Fruit fly (Drosophila melanogaster) whole organism, embryonic: ENCODE results near the gene CG13062.

Experiments used
- Abd-B ChIP-seq: fragments of 200-800 bp; sonication (Bioruptor generic); optimal IDR thresholded peaks from 2 replicates; lab custom pipeline; 2018; ENCODE audit warnings: missing biosample characterization, mild to moderate bottlenecking, missing genetic modification characterization, moderate library complexity
- Ada2b ChIP-seq: fragments of 200-800 bp; sonication (Bioruptor generic); IDR thresholded peaks from 2 replicates; pipeline ENCODE4 v1.3.6; 2022; ENCODE audit warnings: missing biosample characterization, missing genetic modification characterization
- Blimp-1 ChIP-seq: fragments of 200-800 bp; sonication (Bioruptor generic); optimal IDR thresholded peaks from 3 replicates; lab custom pipeline; 2018; ENCODE audit warnings: missing biosample characterization, missing genetic modification characterization, mild to moderate bottlenecking, moderate library complexity, missing genetic modification reagents
- CG11085 ChIP-seq: fragments of 200-800 bp; sonication (Bioruptor generic); IDR thresholded peaks from 2 replicates; pipeline ENCODE4 v1.3.6; 2022; ENCODE audit warnings: missing biosample characterization, missing genetic modification characterization
- CG11093 ChIP-seq: fragments of 200-800 bp; sonication (Bioruptor generic); IDR thresholded peaks from 3 replicates; pipeline ENCODE4 v1.3.6; 2022; ENCODE audit warnings: missing biosample characterization, missing genetic modification characterization
- CG11398 ChIP-seq: fragments of 200-800 bp; sonication (Bioruptor generic); optimal IDR thresholded peaks from 2 replicates; lab custom pipeline; 2016; ENCODE audit warnings: missing biosample characterization, missing genetic modification characterization
- CG12071 ChIP-seq: fragments of 200-800 bp; sonication (Bioruptor generic); optimal IDR thresholded peaks from 3 replicates; lab custom pipeline; 2018; ENCODE audit warnings: missing biosample characterization, mild to moderate bottlenecking, missing genetic modification characterization
- CG14965 ChIP-seq: fragments of 200-800 bp; sonication (Bioruptor generic); optimal IDR thresholded peaks from 2 replicates; lab custom pipeline; 2016; ENCODE audit warnings: missing biosample characterization, missing genetic modification characterization, borderline replicate concordance
- CG15011 ChIP-seq: fragments of 200-800 bp; sonication (Bioruptor generic); optimal IDR thresholded peaks from 3 replicates; lab custom pipeline; 2018; ENCODE audit warnings: missing biosample characterization, mild to moderate bottlenecking, missing genetic modification characterization
- CG16813 ChIP-seq: fragments of 200-800 bp; sonication (Bioruptor generic); IDR thresholded peaks from 3 replicates; pipeline ENCODE4 v1.3.6; 2022; ENCODE audit warnings: missing biosample characterization, missing genetic modification characterization; ENCODE audit not compliant: partially characterized antibody
- CG30020 ChIP-seq: fragments of 200-800 bp; optimal IDR thresholded peaks from 2 replicates; lab custom pipeline; 2019; ENCODE audit warnings: missing biosample characterization, mild to moderate bottlenecking, missing genetic modification characterization, moderate library complexity
- CG3163 ChIP-seq: fragments of 200-800 bp; sonication (Bioruptor generic); optimal IDR thresholded peaks from 3 replicates; lab custom pipeline; 2016; ENCODE audit warnings: missing biosample characterization, missing genetic modification characterization
- CG6254 ChIP-seq: fragments of 200-800 bp; sonication (Bioruptor generic); optimal IDR thresholded peaks from 3 replicates; lab custom pipeline; 2017; ENCODE audit warnings: mild to moderate bottlenecking, missing biosample characterization, missing genetic modification reagents, missing genetic modification characterization
- CG7271 ChIP-seq: fragments of 200-800 bp; sonication (Bioruptor generic); optimal IDR thresholded peaks from 2 replicates; lab custom pipeline; 2018; ENCODE audit warnings: missing biosample characterization, mild to moderate bottlenecking, missing genetic modification characterization, moderate library complexity
- CG7372 ChIP-seq: fragments of 200-800 bp; sonication (Bioruptor generic); IDR thresholded peaks from 2 replicates; pipeline ENCODE4 v1.3.6; 2022; ENCODE audit warnings: missing biosample characterization, missing genetic modification characterization
- CG8765 ChIP-seq: fragments of 200-800 bp; sonication (Bioruptor generic); IDR thresholded peaks from 2 replicates; pipeline ENCODE4 v1.3.6; 2022; ENCODE audit warnings: missing biosample characterization, missing genetic modification characterization
- Dip2 ChIP-seq: fragments of 200-800 bp; sonication (Bioruptor generic); IDR thresholded peaks from 2 replicates; pipeline ENCODE4 v1.3.6; 2022; ENCODE audit warnings: missing biosample characterization, missing genetic modification characterization
- Dll ChIP-seq: fragments of 200-800 bp; sonication (Bioruptor generic); IDR thresholded peaks from 4 replicates; pipeline ENCODE4 v1.3.6; 2022; ENCODE audit warnings: missing biosample characterization, missing genetic modification characterization; ENCODE audit not compliant: partially characterized antibody
- E2f1 ChIP-seq: fragments of 200-800 bp; sonication (Bioruptor generic); IDR thresholded peaks from 2 replicates; pipeline ENCODE4 v1.3.6; 2022; ENCODE audit warnings: missing biosample characterization, missing genetic modification characterization
- E2f2 ChIP-seq: fragments of 200-800 bp; sonication (Bioruptor generic); IDR thresholded peaks from 2 replicates; pipeline ENCODE4 v1.3.6; 2022; ENCODE audit warnings: missing biosample characterization, missing genetic modification characterization
- GATAe ChIP-seq: fragments of 200-800 bp; sonication (Bioruptor generic); conservative IDR thresholded peaks from 2 replicates; pipeline ENCODE4 v1.3.6; 2022; ENCODE audit warnings: missing biosample characterization, missing genetic modification characterization
- Gsc ChIP-seq: fragments of 200-800 bp; sonication (Bioruptor generic); IDR thresholded peaks from 2 replicates; pipeline ENCODE4 v1.3.6; 2022; ENCODE audit warnings: missing biosample characterization, missing genetic modification characterization
- HLH4C ChIP-seq: fragments of 200-800 bp; sonication (Bioruptor generic); IDR thresholded peaks from 3 replicates; pipeline ENCODE4 v1.3.6; 2022; ENCODE audit warnings: missing biosample characterization, missing genetic modification characterization; ENCODE audit not compliant: partially characterized antibody
- Nf-YC ChIP-seq: fragments of 200-800 bp; optimal IDR thresholded peaks from 3 replicates; lab custom pipeline; 2019; ENCODE audit warnings: missing biosample characterization, mild to moderate bottlenecking, missing genetic modification characterization, moderate library complexity
- Scr ChIP-seq: fragments of 200-800 bp; sonication (Bioruptor generic); IDR thresholded peaks from 2 replicates; pipeline ENCODE4 v1.3.6; 2022; ENCODE audit warnings: missing biosample characterization, missing genetic modification characterization; ENCODE audit not compliant: partially characterized antibody
- Side ChIP-seq: fragments of 200-800 bp; sonication (Bioruptor generic); optimal IDR thresholded peaks from 2 replicates; lab custom pipeline; 2016; ENCODE audit warnings: missing biosample characterization, missing genetic modification characterization
- Taf1 ChIP-seq: fragments of 200-800 bp; sonication (Bioruptor generic); IDR thresholded peaks from 2 replicates; pipeline ENCODE4 v1.3.6; 2022; ENCODE audit warnings: missing biosample characterization, missing genetic modification characterization
- Xrp1 ChIP-seq: fragments of 200-800 bp; sonication (Bioruptor generic); IDR thresholded peaks from 2 replicates; pipeline ENCODE4 v1.3.6; 2022; ENCODE audit warnings: missing biosample characterization, missing genetic modification characterization
- ab ChIP-seq: fragments of 200-800 bp; sonication (Bioruptor generic); optimal IDR thresholded peaks from 2 replicates; lab custom pipeline; 2016; ENCODE audit warnings: missing biosample characterization, missing genetic modification characterization
- abd-A ChIP-seq: fragments of 200-800 bp; sonication (Bioruptor generic); optimal IDR thresholded peaks from 3 replicates; lab custom pipeline; 2019; ENCODE audit warnings: missing biosample characterization, mild to moderate bottlenecking, missing genetic modification characterization, moderate library complexity
- chm ChIP-seq: fragments of 200-800 bp; sonication (Bioruptor generic); IDR thresholded peaks from 2 replicates; pipeline ENCODE4 v1.3.6; 2022; ENCODE audit warnings: missing biosample characterization, missing genetic modification characterization
- crol ChIP-seq: fragments of 200-800 bp; sonication (Bioruptor generic); IDR thresholded peaks from 2 replicates; pipeline ENCODE4 v1.3.6; 2022; ENCODE audit warnings: missing biosample characterization, missing genetic modification characterization
- ems ChIP-seq: fragments of 200-800 bp; sonication (Bioruptor generic); optimal IDR thresholded peaks from 3 replicates; lab custom pipeline; 2016; ENCODE audit warnings: missing biosample characterization, missing genetic modification characterization
- esg ChIP-seq: fragments of 200-800 bp; sonication (Bioruptor generic); conservative IDR thresholded peaks from 2 replicates; pipeline ENCODE4 v1.3.6; 2022; ENCODE audit warnings: missing biosample characterization, missing genetic modification characterization
- fd102C ChIP-seq: fragments of 200-800 bp; sonication (Bioruptor generic); optimal IDR thresholded peaks from 2 replicates; lab custom pipeline; 2018; ENCODE audit warnings: missing biosample characterization, mild to moderate bottlenecking, missing genetic modification characterization, moderate library complexity
- gfzf ChIP-seq: fragments of 200-800 bp; sonication (Bioruptor generic); optimal IDR thresholded peaks from 2 replicates; lab custom pipeline; 2016; ENCODE audit warnings: missing biosample characterization, mild to moderate bottlenecking, missing genetic modification characterization, moderate library complexity
- hb ChIP-seq: fragments of 200-800 bp; sonication (Bioruptor generic); IDR thresholded peaks from 3 replicates; pipeline ENCODE4 v1.3.6; 2022; ENCODE audit warnings: missing biosample characterization, missing genetic modification characterization; ENCODE audit not compliant: partially characterized antibody
- hbn ChIP-seq: fragments of 200-800 bp; sonication (Bioruptor generic); IDR thresholded peaks from 2 replicates; pipeline ENCODE4 v1.3.6; 2022; ENCODE audit warnings: missing biosample characterization, missing genetic modification characterization; ENCODE audit not compliant: partially characterized antibody
- her ChIP-seq: fragments of 200-800 bp; sonication (Bioruptor generic); optimal IDR thresholded peaks from 2 replicates; lab custom pipeline; 2016; ENCODE audit warnings: missing biosample characterization, missing genetic modification characterization
- mirr ChIP-seq: fragments of 200-800 bp; sonication (Bioruptor generic); optimal IDR thresholded peaks from 3 replicates; lab custom pipeline; 2018; ENCODE audit warnings: missing biosample characterization, mild to moderate bottlenecking, missing genetic modification characterization
- onecut ChIP-seq: fragments of 200-800 bp; sonication (Bioruptor generic); IDR thresholded peaks from 2 replicates; pipeline ENCODE4 v1.3.6; 2022; ENCODE audit warnings: missing biosample characterization, missing genetic modification characterization
- p53 ChIP-seq: fragments of 200-800 bp; sonication (Bioruptor generic); optimal IDR thresholded peaks from 2 replicates; lab custom pipeline; 2016; ENCODE audit warnings: missing biosample characterization, missing genetic modification characterization
- pan ChIP-seq, 4 experiments: fragments of >200 bp in 3 of 4; fragments of 200-800 bp in 1 of 4; sonication (Bioruptor generic) in 1 of 4; optimal IDR thresholded peaks in 3 of 4; IDR thresholded peaks in 1 of 4; 2 replicates each; pipeline versions ENCODE4 v1.3.6 to Lab custom; 2017 to 2022; ENCODE audit warnings: missing biosample characterization in 2 of 4, missing genetic modification characterization in 2 of 4, mixed read lengths in 1 of 4
- peb ChIP-seq: fragments of 200-800 bp; sonication (Bioruptor generic); IDR thresholded peaks from 2 replicates; pipeline ENCODE4 v1.3.6; 2022; ENCODE audit warnings: missing biosample characterization, missing genetic modification characterization
- salm ChIP-seq: fragments of 200-800 bp; sonication (Bioruptor generic); optimal IDR thresholded peaks from 2 replicates; lab custom pipeline; 2018; ENCODE audit warnings: missing biosample characterization, mild to moderate bottlenecking, missing genetic modification characterization
- schlank ChIP-seq: fragments of 200-800 bp; sonication (Bioruptor generic); optimal IDR thresholded peaks from 2 replicates; lab custom pipeline; 2018; ENCODE audit warnings: missing biosample characterization, mild to moderate bottlenecking, missing genetic modification characterization
- stwl ChIP-seq: fragments of 200-800 bp; sonication (Bioruptor generic); optimal IDR thresholded peaks from 3 replicates; lab custom pipeline; 2018; ENCODE audit warnings: missing biosample characterization, mild to moderate bottlenecking, missing genetic modification characterization, moderate library complexity
- twi ChIP-seq: fragments of 200-800 bp; optimal IDR thresholded peaks from 2 replicates; lab custom pipeline; 2019; ENCODE audit warnings: missing biosample characterization, mild to moderate bottlenecking, missing genetic modification characterization, moderate library complexity
- z ChIP-seq: fragments of 200-800 bp; sonication (Bioruptor generic); IDR thresholded peaks from 3 replicates; pipeline ENCODE4 v1.3.6; 2022; ENCODE audit warnings: missing biosample characterization, missing genetic modification characterization
- zfh1 ChIP-seq: fragments of 200-800 bp; sonication (Bioruptor generic); IDR thresholded peaks from 3 replicates; pipeline ENCODE4 v1.3.6; 2022; ENCODE audit warnings: missing biosample characterization, missing genetic modification characterization

The CG13062 gene

dm6 chr3L:16328207-16328891, 14.3 kb downstream of the CG13062 start, which contains the start of gene CG13058:
Gene CG13058, plus strand, starts transcription at chr3L:16328841.
- TF ChIP-seq Ada2b (GFP tag; lab: Robert Waterston, UW) (peak; percentile 90), E2f2 (GFP tag; lab: Robert Waterston, UW) (peak; percentile 56), CG16813 (no peak), abd-A (tag; lab: Kevin White, UChicago) (no peak), Abd-B (GFP tag; lab: Kevin White, UChicago) (peak; percentile 18), salm (tag; lab: Kevin White, UChicago) (no peak), ab (no peak), CG6254 (GFP tag; lab: Kevin White, UChicago) (no peak), peb (GFP tag; lab: Robert Waterston, UW) (no peak), zfh1 (no peak), esg (GFP tag; lab: Robert Waterston, UW) (peak; percentile 81), CG11093 (GFP tag; lab: Robert Waterston, UW) (no peak), CG7271 (tag; lab: Kevin White, UChicago) (no peak), Scr (GFP tag; lab: Robert Waterston, UW) (no peak), CG14965 (GFP tag; lab: Kevin White, UChicago) (no peak), hbn (GFP tag; lab: Robert Waterston, UW) (no peak), her (peak; percentile 2), onecut (GFP tag; lab: Robert Waterston, UW) (peak; percentile 30; the same call in 1 of the 2 replicates), Dll (GFP tag; lab: Robert Waterston, UW) (no peak), CG12071 (GFP tag; lab: Kevin White, UChicago) (peak; percentile 56), CG11398 (GFP tag; lab: Kevin White, UChicago) (peak; percentile 30), hb (GFP tag; lab: Robert Waterston, UW) (no peak), CG30020 (tag; lab: Kevin White, UChicago) (no peak), ems (GFP tag; lab: Kevin White, UChicago) (no peak), GATAe (no peak), Dip2 (GFP tag; lab: Robert Waterston, UW) (no peak), mirr (GFP tag; lab: Kevin White, UChicago) (no peak), chm (GFP tag; lab: Robert Waterston, UW) (no peak; the same call in 1 of the 2 replicates), crol (GFP tag; lab: Robert Waterston, UW) (peak; percentile 69), CG7372 (no peak), twi (tag; lab: Kevin White, UChicago) (no peak), HLH4C (GFP tag; lab: Robert Waterston, UW) (no peak), schlank (tag; lab: Kevin White, UChicago) (no peak), gfzf (GFP tag; lab: Kevin White, UChicago) (no peak), CG15011 (GFP tag; lab: Kevin White, UChicago) (peak; percentile 13), E2f1 (GFP tag; lab: Robert Waterston, UW) (no peak), Side (GFP tag; lab: Kevin White, UChicago) (no peak), Blimp-1 (GFP tag; lab: Kevin White, UChicago) (no peak), p53 (GFP tag; lab: Kevin White, UChicago) (no peak), Xrp1 (GFP tag; lab: Robert Waterston, UW) (no peak; the same call in 1 of the 2 replicates), CG8765 (GFP tag; lab: Robert Waterston, UW) (no peak), Gsc (GFP tag; lab: Robert Waterston, UW) (no peak), pan (optimal IDR thresholded peaks at IDR 0.05; lab: Kevin White, UChicago) (no peak), pan (GFP tag; optimal IDR thresholded peaks at IDR 0.05 in 1 of 2, IDR thresholded peaks at IDR 0.05 in 1 of 2) (no peak), z (GFP tag; lab: Robert Waterston, UW) (no peak), CG11085 (no peak), Nf-YC (tag; lab: Kevin White, UChicago) (no peak), fd102C (GFP tag; lab: Kevin White, UChicago) (no peak), CG3163 (no peak), stwl (tag; lab: Kevin White, UChicago) (no peak), Taf1 (GFP tag; lab: Robert Waterston, UW) (no peak)
